Fruit fly (Drosophila melanogaster) whole organism, prepupa: ENCODE data around the gene colt.

Experiments
- Blimp-1 ChIP-seq: fragments of 200-800 bp; sonication (Bioruptor generic); optimal IDR thresholded peaks from 3 replicates; lab custom pipeline; 2017; ENCODE audit warnings: missing biosample characterization, missing genetic modification characterization, mild to moderate bottlenecking, moderate library complexity, missing genetic modification reagents
- CG10669 ChIP-seq: fragments of 200-800 bp; sonication (Bioruptor generic); optimal IDR thresholded peaks from 3 replicates; lab custom pipeline; 2018; ENCODE audit warnings: missing biosample characterization, mild to moderate bottlenecking, missing genetic modification characterization, moderate library complexity
- CG11294 ChIP-seq: fragments of 200-800 bp; sonication (Bioruptor generic); IDR thresholded peaks from 2 replicates; pipeline ENCODE4 v1.3.6; 2022; ENCODE audit warnings: missing biosample characterization, missing genetic modification characterization
- CG11762 ChIP-seq: fragments of 200-800 bp; sonication (Bioruptor generic); optimal IDR thresholded peaks from 3 replicates; lab custom pipeline; 2016; ENCODE audit warnings: missing biosample characterization, missing genetic modification characterization; ENCODE audit not compliant: insufficient read depth
- CG11902 ChIP-seq: fragments of 200-800 bp; sonication (Bioruptor generic); optimal IDR thresholded peaks from 3 replicates; lab custom pipeline; 2016; ENCODE audit warnings: missing biosample characterization, missing genetic modification characterization
- CG15336 ChIP-seq: fragments of 200-800 bp; sonication (Bioruptor generic); IDR thresholded peaks from 2 replicates; pipeline ENCODE4 v1.3.6; 2022; ENCODE audit warnings: missing biosample characterization, missing genetic modification characterization
- CG16779 ChIP-seq: fragments of 200-800 bp; sonication (Bioruptor generic); optimal IDR thresholded peaks from 3 replicates; lab custom pipeline; 2017; ENCODE audit warnings: missing biosample characterization, mild to moderate bottlenecking, missing genetic modification characterization
- CG3032 ChIP-seq: fragments of 200-800 bp; optimal IDR thresholded peaks from 2 replicates; lab custom pipeline; 2019; ENCODE audit warnings: missing biosample characterization, mild to moderate bottlenecking, missing genetic modification characterization, moderate library complexity
- CG31627 ChIP-seq: fragments of 200-800 bp; sonication (Bioruptor generic); optimal IDR thresholded peaks from 3 replicates; lab custom pipeline; 2016; ENCODE audit warnings: missing biosample characterization, missing genetic modification characterization
- CG32006 ChIP-seq: fragments of 200-800 bp; sonication (Bioruptor generic); optimal IDR thresholded peaks from 3 replicates; lab custom pipeline; 2017; ENCODE audit warnings: missing biosample characterization, mild to moderate bottlenecking, missing genetic modification characterization
- CG34406 ChIP-seq: fragments of 200-800 bp; sonication (Bioruptor generic); optimal IDR thresholded peaks from 3 replicates; lab custom pipeline; 2016; ENCODE audit warnings: missing biosample characterization, missing genetic modification characterization
- CG4318 ChIP-seq: fragments of 200-800 bp; sonication (Bioruptor generic); optimal IDR thresholded peaks from 3 replicates; lab custom pipeline; 2017; ENCODE audit warnings: missing biosample characterization, mild to moderate bottlenecking, missing genetic modification characterization
- CG6163 ChIP-seq: fragments of 200-800 bp; sonication (Bioruptor generic); IDR thresholded peaks from 3 replicates; pipeline ENCODE4 v1.3.6; 2022; ENCODE audit warnings: missing biosample characterization, missing genetic modification characterization
- CG6276 ChIP-seq: fragments of 200-800 bp; sonication (Bioruptor generic); optimal IDR thresholded peaks from 2 replicates; lab custom pipeline; 2017; ENCODE audit warnings: missing biosample characterization, mild to moderate bottlenecking, missing genetic modification characterization
- CG6792 ChIP-seq: fragments of 200-800 bp; sonication (Bioruptor generic); optimal IDR thresholded peaks from 3 replicates; lab custom pipeline; 2016; ENCODE audit warnings: missing biosample characterization, missing genetic modification characterization
- CG6808 ChIP-seq: fragments of 200-800 bp; sonication (Bioruptor generic); optimal IDR thresholded peaks from 3 replicates; lab custom pipeline; 2017; ENCODE audit warnings: missing biosample characterization, missing genetic modification characterization, mild to moderate bottlenecking, moderate library complexity, missing genetic modification reagents
- CG6854 ChIP-seq: fragments of 200-800 bp; sonication (Bioruptor generic); optimal IDR thresholded peaks from 2 replicates; lab custom pipeline; 2017; ENCODE audit warnings: missing biosample characterization, mild to moderate bottlenecking, missing genetic modification characterization
- CG7368 ChIP-seq: fragments of 200-800 bp; sonication (Bioruptor generic); optimal IDR thresholded peaks from 3 replicates; lab custom pipeline; 2016; ENCODE audit warnings: missing biosample characterization, missing genetic modification characterization
- CG8319 ChIP-seq: fragments of 200-800 bp; sonication (Bioruptor generic); optimal IDR thresholded peaks from 3 replicates; lab custom pipeline; 2016; ENCODE audit warnings: missing biosample characterization, missing genetic modification characterization
- CG8632 ChIP-seq: fragments of 200-800 bp; sonication (Bioruptor generic); optimal IDR thresholded peaks from 3 replicates; lab custom pipeline; 2016; ENCODE audit warnings: missing biosample characterization, missing genetic modification characterization
- CG9139 ChIP-seq: fragments of 200-800 bp; sonication (Bioruptor generic); optimal IDR thresholded peaks from 3 replicates; lab custom pipeline; 2017; ENCODE audit warnings: missing biosample characterization, mild to moderate bottlenecking, missing genetic modification characterization
- Eip75B ChIP-seq: fragments of 200-800 bp; sonication (Bioruptor generic); optimal IDR thresholded peaks from 3 replicates; lab custom pipeline; 2016; ENCODE audit warnings: missing biosample characterization, missing genetic modification characterization
- Eip78C ChIP-seq: fragments of 200-800 bp; sonication (Bioruptor generic); peaks from one replicate; lab custom pipeline; 2016; ENCODE audit warnings: missing biosample characterization, missing genetic modification characterization
- Eip93F ChIP-seq: fragments of 200-800 bp; sonication (Bioruptor generic); optimal IDR thresholded peaks from 2 replicates; lab custom pipeline; 2016; ENCODE audit warnings: missing biosample characterization, mild to moderate bottlenecking, missing genetic modification characterization
- Ets21C ChIP-seq: fragments of 200-800 bp; sonication (Bioruptor generic); optimal IDR thresholded peaks from 3 replicates; lab custom pipeline; 2016; ENCODE audit warnings: missing biosample characterization, missing genetic modification characterization
- Ets96B ChIP-seq: fragments of 200-800 bp; optimal IDR thresholded peaks from 2 replicates; lab custom pipeline; 2019; ENCODE audit warnings: missing biosample characterization, mild to moderate bottlenecking, missing genetic modification characterization, moderate library complexity
- Gug ChIP-seq: fragments of 200-800 bp; sonication (Bioruptor generic); IDR thresholded peaks from 2 replicates; pipeline ENCODE4 v1.3.6; 2022; ENCODE audit warnings: missing biosample characterization, missing genetic modification characterization
- Hr38 ChIP-seq: sonication (Bioruptor generic); optimal IDR thresholded peaks from 2 replicates; lab custom pipeline; 2016; ENCODE audit warnings: missing biosample characterization, missing genetic modification characterization
- Lpt ChIP-seq: fragments of 200-800 bp; sonication (Bioruptor generic); optimal IDR thresholded peaks from 3 replicates; lab custom pipeline; 2016; ENCODE audit warnings: missing biosample characterization, missing genetic modification characterization
- OdsH ChIP-seq: fragments of 200-800 bp; sonication (Bioruptor generic); optimal IDR thresholded peaks from 3 replicates; lab custom pipeline; 2016; ENCODE audit warnings: missing biosample characterization, missing genetic modification characterization
- Sox14 ChIP-seq: fragments of 200-800 bp; sonication (Bioruptor generic); optimal IDR thresholded peaks from 3 replicates; lab custom pipeline; 2016; ENCODE audit warnings: missing biosample characterization, missing genetic modification characterization
- Sox15 ChIP-seq: fragments of 200-800 bp; sonication (Bioruptor generic); optimal IDR thresholded peaks from 3 replicates; lab custom pipeline; 2016; ENCODE audit warnings: missing biosample characterization, missing genetic modification characterization
- achi ChIP-seq: fragments of 200-800 bp; sonication (Bioruptor generic); optimal IDR thresholded peaks from 3 replicates; lab custom pipeline; 2016; ENCODE audit warnings: missing biosample characterization, missing genetic modification characterization
- acj6 ChIP-seq: fragments of 200-800 bp; sonication (Bioruptor generic); optimal IDR thresholded peaks from 3 replicates; lab custom pipeline; 2016; ENCODE audit warnings: missing biosample characterization, missing genetic modification characterization
- cyc ChIP-seq: fragments of 200-800 bp; sonication (Bioruptor generic); optimal IDR thresholded peaks from 3 replicates; lab custom pipeline; 2016; ENCODE audit warnings: missing biosample characterization, missing genetic modification characterization
- dac ChIP-seq: fragments of 200-800 bp; sonication (Bioruptor generic); optimal IDR thresholded peaks from 2 replicates; lab custom pipeline; 2017; ENCODE audit warnings: missing biosample characterization, mild to moderate bottlenecking, missing genetic modification characterization
- esn ChIP-seq: fragments of 200-800 bp; sonication (Bioruptor generic); optimal IDR thresholded peaks from 2 replicates; lab custom pipeline; 2016; ENCODE audit warnings: missing biosample characterization, mild to moderate bottlenecking, missing genetic modification characterization, moderate library complexity
- fd85E ChIP-seq: fragments of 200-800 bp; sonication (Bioruptor generic); optimal IDR thresholded peaks from 3 replicates; lab custom pipeline; 2016; ENCODE audit warnings: missing biosample characterization, missing genetic modification characterization
- net ChIP-seq: fragments of 200-800 bp; sonication (Bioruptor generic); optimal IDR thresholded peaks from 3 replicates; lab custom pipeline; 2016; ENCODE audit warnings: missing biosample characterization, missing genetic modification characterization
- pdm3 ChIP-seq: fragments of 200-800 bp; sonication (Bioruptor generic); optimal IDR thresholded peaks from 3 replicates; lab custom pipeline; 2016; ENCODE audit warnings: missing biosample characterization, missing genetic modification characterization
- salr ChIP-seq, 2 experiments: fragments of 200-800 bp; sonication (Bioruptor generic); optimal IDR thresholded peaks; 3 replicates each; lab custom pipeline; 2016 to 2018; ENCODE audit warnings: missing biosample characterization in 2 of 2, missing genetic modification characterization in 2 of 2, mild to moderate bottlenecking in 1 of 2
- spab ChIP-seq: fragments of 200-800 bp; sonication (Bioruptor generic); optimal IDR thresholded peaks from 2 replicates; lab custom pipeline; 2017; ENCODE audit warnings: missing biosample characterization, mild to moderate bottlenecking, missing genetic modification characterization, missing genetic modification reagents
- ss ChIP-seq, 2 experiments: fragments of 200-800 bp; sonication (Bioruptor generic); optimal IDR thresholded peaks; 2 replicates in 1 of 2; 3 replicates in 1 of 2; lab custom pipeline; 2017 to 2018; ENCODE audit warnings: mild to moderate bottlenecking in 2 of 2, missing biosample characterization in 2 of 2, missing genetic modification characterization in 2 of 2, moderate library complexity in 1 of 2
- svp ChIP-seq: fragments of 200-800 bp; sonication (Bioruptor generic); peaks from one replicate; lab custom pipeline; 2016; ENCODE audit warnings: missing biosample characterization, missing genetic modification characterization
- vri ChIP-seq: fragments of 200-800 bp; sonication (Bioruptor generic); optimal IDR thresholded peaks from 3 replicates; lab custom pipeline; 2016; ENCODE audit warnings: missing biosample characterization, mild to moderate bottlenecking, missing genetic modification characterization

The colt gene

dm6 chr2L:2731370-2732138 lies 38.3 kb downstream of the colt start (continued):
- TF ChIP-seq CG16779 (no peak), CG3032 (no peak), acj6 (GFP tag; lab: Kevin White, UChicago) (peak; percentile 40), CG8632 (GFP tag; lab: Kevin White, UChicago) (no peak), dac (GFP tag; lab: Kevin White, UChicago) (no peak), Ets21C (GFP tag; lab: Kevin White, UChicago) (no peak), spab (GFP tag; lab: Kevin White, UChicago) (no peak), Lpt (GFP tag; lab: Kevin White, UChicago) (no peak), CG10669 (GFP tag; lab: Kevin White, UChicago) (no peak), Sox15 (GFP tag; lab: Kevin White, UChicago) (no peak), CG15336 (GFP tag; lab: Robert Waterston, UW) (peak; percentile 47), CG11762 (GFP tag; lab: Kevin White, UChicago) (no peak), CG31627 (GFP tag; lab: Kevin White, UChicago) (no peak), CG6276 (GFP tag; lab: Kevin White, UChicago) (peak; percentile 46), Ets96B (tag; lab: Kevin White, UChicago) (no peak), CG6163 (GFP tag; lab: Robert Waterston, UW) (peak; percentile 53; the same call in 1 of the 3 replicates), esn (GFP tag; lab: Kevin White, UChicago) (no peak), fd85E (GFP tag; lab: Kevin White, UChicago) (no peak), CG11902 (GFP tag; lab: Kevin White, UChicago) (no peak), CG4318 (GFP tag; lab: Kevin White, UChicago) (peak; percentile 21), OdsH (peak; percentile 15), ss (GFP tag; optimal IDR thresholded peaks at IDR 0.05; lab: Kevin White, UChicago) (no peak), pdm3 (peak; percentile 21), CG6854 (GFP tag; lab: Kevin White, UChicago) (no peak), CG32006 (GFP tag; lab: Kevin White, UChicago) (peak; percentile 72), Sox14 (peak; percentile 24), Eip75B (no peak), achi (GFP tag; lab: Kevin White, UChicago) (no peak), CG8319 (GFP tag; lab: Kevin White, UChicago) (no peak), Gug (GFP tag; lab: Robert Waterston, UW) (peak; percentile 57; the same call in 1 of the 2 replicates), svp (GFP tag; lab: Kevin White, UChicago) (peak; percentile 75), Eip93F (GFP tag; lab: Kevin White, UChicago) (no peak)

- TF ChIP-seq Hr38 (GFP tag; lab: Kevin White, UChicago) (no peak), CG9139 (GFP tag; lab: Kevin White, UChicago) (no peak), Eip78C (GFP tag; lab: Kevin White, UChicago) (peak; percentile 3)
These were observed 39.1 kb downstream of the colt start for dm6 chr2L:2730756-2731155.

dm6 chr2L:2729882-2730281 lies 40.0 kb downstream of the colt start:
- TF ChIP-seq cyc (GFP tag; lab: Kevin White, UChicago) (no peak), CG11762 (GFP tag; lab: Kevin White, UChicago) (no peak), Blimp-1 (GFP tag; lab: Kevin White, UChicago) (no peak), CG34406 (no peak), pdm3 (peak; percentile 24), Eip75B (no peak), CG6808 (peak; percentile 24), CG4318 (GFP tag; lab: Kevin White, UChicago) (no peak), vri (GFP tag; lab: Kevin White, UChicago) (no peak), Gug (GFP tag; lab: Robert Waterston, UW) (no peak), net (peak; percentile 17), svp (GFP tag; lab: Kevin White, UChicago) (no peak), Sox15 (GFP tag; lab: Kevin White, UChicago) (no peak), Ets96B (tag; lab: Kevin White, UChicago) (no peak), CG6792 (GFP tag; lab: Kevin White, UChicago) (no peak), CG11294 (GFP tag; lab: Robert Waterston, UW) (peak; percentile 48; the same call in 1 of the 2 replicates), CG7368 (GFP tag; lab: Kevin White, UChicago) (no peak), CG6276 (GFP tag; lab: Kevin White, UChicago) (no peak), dac (GFP tag; lab: Kevin White, UChicago) (no peak), CG31627 (GFP tag; lab: Kevin White, UChicago) (no peak), Hr38 (GFP tag; lab: Kevin White, UChicago) (no peak), fd85E (GFP tag; lab: Kevin White, UChicago) (no peak), CG32006 (GFP tag; lab: Kevin White, UChicago) (peak; percentile 54), Eip78C (GFP tag; lab: Kevin White, UChicago) (peak; percentile 28), CG11902 (GFP tag; lab: Kevin White, UChicago) (no peak), salr (GFP tag; optimal IDR thresholded peaks at IDR 0.05; lab: Kevin White, UChicago) (no peak)
